Worm (Caenorhabditis elegans) whole organism, L2 larva: ENCODE measurements around the gene srh-119.

Experiments used
- blmp-1 ChIP-seq: sonication (generic microtip); optimal IDR thresholded peaks from 2 replicates; lab custom pipeline; 2017; ENCODE audit warnings: missing genetic modification characterization, mild to moderate bottlenecking, missing compliant biosample characterization, antibody characterized with exemption, moderate library complexity; ENCODE audit not compliant: insufficient read depth
- ceh-82 ChIP-seq: fragments of 150-350 bp; optimal IDR thresholded peaks from 2 replicates; lab custom pipeline; 2014; ENCODE audit warnings: missing biosample characterization, missing genetic modification characterization
- elt-1 ChIP-seq: fragments of 150-350 bp; optimal IDR thresholded peaks from 2 replicates; lab custom pipeline; 2014; ENCODE audit warnings: missing biosample characterization, missing genetic modification characterization
- lin-39 ChIP-seq: fragments of 150-350 bp; optimal IDR thresholded peaks from 2 replicates; lab custom pipeline; 2014; ENCODE audit warnings: missing biosample characterization, missing genetic modification reagents, missing genetic modification characterization
- skn-1 ChIP-seq: sonication (generic microtip); optimal IDR thresholded peaks from 2 replicates; lab custom pipeline; 2017; ENCODE audit warnings: missing biosample characterization, missing genetic modification characterization
- snpc-4 ChIP-seq: fragments of 150-350 bp; optimal IDR thresholded peaks from 2 replicates; lab custom pipeline; 2014; ENCODE audit warnings: missing biosample characterization, missing genetic modification characterization
- ztf-1 ChIP-seq: fragments of 200-800 bp; sonication (Bioruptor generic); conservative IDR thresholded peaks from 2 replicates; pipeline ENCODE4 v1.3.6; 2022; ENCODE audit warnings: missing genetic modification characterization, missing compliant biosample characterization

DNA sequence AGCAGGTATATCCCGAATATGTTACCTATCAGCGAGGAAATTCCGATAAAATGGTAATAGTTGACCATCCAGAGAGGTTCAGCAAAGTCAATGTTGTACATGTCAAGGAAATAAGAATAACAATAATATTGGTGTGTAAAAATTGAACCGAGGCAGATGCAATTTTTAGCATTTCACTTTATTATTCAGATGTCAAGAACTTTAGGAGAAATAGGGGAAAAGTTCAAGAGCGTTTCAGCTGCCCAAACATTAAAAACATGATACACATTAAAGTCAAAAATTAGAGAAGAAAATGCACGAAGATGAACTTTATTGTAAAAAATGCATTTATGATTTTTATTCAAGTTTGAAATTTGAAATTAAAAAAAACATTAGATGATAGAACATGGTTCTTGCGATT is 36.1 kb downstream of the srh-119 start, which contains the start of gene sri-69:
- no peak for TF ChIP-seq snpc-4 (tag; lab: Kevin White, UChicago)
- TF ChIP-seq blmp-1 (tag; lab: Kevin White, UChicago), result no peak
- no peak for TF ChIP-seq ztf-1 (GFP tag; lab: Robert Waterston, UW)
- no peak for TF ChIP-seq skn-1 (tag; lab: Kevin White, UChicago)
- no peak for TF ChIP-seq ceh-82
- TF ChIP-seq lin-39 (tag; lab: Kevin White, UChicago), result no peak
- no peak for TF ChIP-seq elt-1 (tag; lab: Kevin White, UChicago)
